Worm (Caenorhabditis elegans) whole organism, young adult: ENCODE data around the gene srv-16.
"Not testable (repeated sequence)": the region's sequence is repeated elsewhere in the genome, so short reads cannot be mapped to it uniquely, and the experiment has no call there.

Source experiments
- D2030.7 ChIP-seq: fragments of 200-800 bp; sonication (Bioruptor generic); IDR thresholded peaks from 2 replicates; pipeline ENCODE4 v1.3.6; 2022; ENCODE audit warnings: missing genetic modification reagents, missing genetic modification characterization, missing compliant biosample characterization
- F33H1.4 ChIP-seq: fragments of 200-800 bp; sonication (Bioruptor generic); IDR thresholded peaks from 2 replicates; pipeline ENCODE4 v1.3.6; 2022; ENCODE audit warnings: missing genetic modification reagents, missing genetic modification characterization, missing compliant biosample characterization
- K11D2.4 ChIP-seq: fragments of 200-800 bp; sonication (Bioruptor generic); IDR thresholded peaks from 2 replicates; pipeline ENCODE4 v1.3.6; 2022; ENCODE audit warnings: missing genetic modification reagents, missing genetic modification characterization, missing compliant biosample characterization
- T07F8.4 ChIP-seq: sonication (generic microtip); optimal IDR thresholded peaks from 2 replicates; lab custom pipeline; 2016; ENCODE audit warnings: mild to moderate bottlenecking, missing genetic modification characterization, moderate library complexity, missing compliant biosample characterization
- Y53F4B.3 ChIP-seq: fragments of 200-800 bp; sonication (Bioruptor generic); IDR thresholded peaks from 2 replicates; pipeline ENCODE4 v1.3.6; 2022; ENCODE audit warnings: missing genetic modification reagents, missing genetic modification characterization, missing compliant biosample characterization
- Y53G8AR.9 ChIP-seq: fragments of 200-800 bp; sonication (Bioruptor generic); conservative IDR thresholded peaks from 2 replicates; pipeline ENCODE4 v1.3.6; 2022; ENCODE audit warnings: missing genetic modification reagents, missing genetic modification characterization, missing compliant biosample characterization
- Y56A3A.18 ChIP-seq: fragments of 200-800 bp; sonication (Bioruptor generic); IDR thresholded peaks from 2 replicates; pipeline ENCODE4 v1.3.6; 2022; ENCODE audit warnings: missing genetic modification reagents, missing genetic modification characterization, missing compliant biosample characterization
- Y95B8A.8 ChIP-seq: fragments of 200-800 bp; sonication (Bioruptor generic); IDR thresholded peaks from 2 replicates; pipeline ENCODE4 v1.3.6; 2022; ENCODE audit warnings: missing genetic modification reagents, missing genetic modification characterization, missing compliant biosample characterization
- ZK185.1 ChIP-seq: sonication (generic microtip); optimal IDR thresholded peaks from 2 replicates; lab custom pipeline; 2016; ENCODE audit warnings: mild to moderate bottlenecking, missing genetic modification characterization, missing compliant biosample characterization; ENCODE audit not compliant: poor library complexity, severe bottlenecking
- ama-1 ChIP-seq, 3 experiments: fragments of 150-350 bp in 1 of 3; sonication (generic microtip) in 2 of 3; optimal IDR thresholded peaks; 2 replicates each; lab custom pipeline; 2014 to 2018; ENCODE audit warnings: missing biosample characterization in 2 of 3, missing genetic modification characterization in 2 of 3, missing genetic modification reagents in 2 of 3
- aptf-3 ChIP-seq: fragments of 200-800 bp; sonication (Bioruptor generic); IDR thresholded peaks from 2 replicates; pipeline ENCODE4 v1.3.6; 2022; ENCODE audit warnings: missing genetic modification characterization, missing compliant biosample characterization
- atf-7 ChIP-seq: sonication (generic microtip); optimal IDR thresholded peaks from 2 replicates; lab custom pipeline; 2017; ENCODE audit warnings: mild to moderate bottlenecking, missing genetic modification characterization, missing compliant biosample characterization
- attf-5 ChIP-seq: fragments of 200-800 bp; sonication (Bioruptor generic); optimal IDR thresholded peaks from 2 replicates; lab custom pipeline; 2018; ENCODE audit warnings: mild to moderate bottlenecking, missing genetic modification characterization, missing compliant biosample characterization
- attf-6 ChIP-seq: fragments of 200-800 bp; sonication (Bioruptor generic); IDR thresholded peaks from 2 replicates; pipeline ENCODE4 v1.3.6; 2022; ENCODE audit warnings: missing genetic modification reagents, missing genetic modification characterization, missing compliant biosample characterization
- bed-1 ChIP-seq: fragments of 200-800 bp; sonication (Bioruptor generic); IDR thresholded peaks from 2 replicates; pipeline ENCODE4 v1.3.6; 2022; ENCODE audit warnings: missing genetic modification reagents, missing genetic modification characterization, missing compliant biosample characterization
- cebp-2 ChIP-seq: fragments of 200-800 bp; sonication (Bioruptor generic); IDR thresholded peaks from 2 replicates; pipeline ENCODE4 v1.3.6; 2022; ENCODE audit warnings: missing genetic modification characterization, missing compliant biosample characterization
- ceh-100 ChIP-seq: fragments of 200-800 bp; sonication (Bioruptor generic); IDR thresholded peaks from 2 replicates; pipeline ENCODE4 v1.3.6; 2022; ENCODE audit warnings: missing genetic modification reagents, missing genetic modification characterization, missing compliant biosample characterization
- ceh-40 ChIP-seq: fragments of 200-800 bp; sonication (Bioruptor generic); IDR thresholded peaks from 2 replicates; pipeline ENCODE4 v1.3.6; 2022; ENCODE audit warnings: missing genetic modification characterization, missing compliant biosample characterization
- ceh-58 ChIP-seq: fragments of 200-800 bp; sonication (Bioruptor generic); IDR thresholded peaks from 2 replicates; pipeline ENCODE4 v1.3.6; 2022; ENCODE audit warnings: missing genetic modification characterization, missing compliant biosample characterization
- ceh-91 ChIP-seq: fragments of 200-800 bp; sonication (Bioruptor generic); IDR thresholded peaks from 2 replicates; pipeline ENCODE4 v1.3.6; 2022; ENCODE audit warnings: missing genetic modification reagents, missing genetic modification characterization, missing compliant biosample characterization
- dox-1 ChIP-seq: fragments of 200-800 bp; sonication (Bioruptor generic); IDR thresholded peaks from 2 replicates; pipeline ENCODE4 v1.3.6; 2022; ENCODE audit warnings: missing genetic modification reagents, missing genetic modification characterization, missing compliant biosample characterization
- egl-44 ChIP-seq: fragments of 200-800 bp; sonication (Bioruptor generic); IDR thresholded peaks from 2 replicates; pipeline ENCODE4 v1.3.6; 2022; ENCODE audit warnings: missing genetic modification reagents, missing genetic modification characterization, missing compliant biosample characterization
- ekl-4 ChIP-seq: fragments of 200-800 bp; sonication (Bioruptor generic); IDR thresholded peaks from 2 replicates; pipeline ENCODE4 v1.3.6; 2022; ENCODE audit warnings: missing genetic modification reagents, missing genetic modification characterization, missing compliant biosample characterization
- ets-4 ChIP-seq: fragments of 200-800 bp; sonication (Bioruptor generic); optimal IDR thresholded peaks from 2 replicates; lab custom pipeline; 2018; ENCODE audit warnings: mild to moderate bottlenecking, missing genetic modification characterization, missing compliant biosample characterization
- fkh-3 ChIP-seq: sonication (generic microtip); optimal IDR thresholded peaks from 2 replicates; lab custom pipeline; 2016; ENCODE audit warnings: mild to moderate bottlenecking, missing genetic modification characterization, missing compliant biosample characterization
- him-1 ChIP-seq: sonication (generic microtip); optimal IDR thresholded peaks from 2 replicates; lab custom pipeline; 2016; ENCODE audit warnings: missing genotype, missing genetic modification reagents, missing genetic modification characterization, missing compliant biosample characterization
- hmg-20 ChIP-seq: fragments of 200-800 bp; sonication (Bioruptor generic); IDR thresholded peaks from 2 replicates; pipeline ENCODE4 v1.3.6; 2022; ENCODE audit warnings: missing genetic modification reagents, missing genetic modification characterization, missing compliant biosample characterization
- hsf-1 ChIP-seq: fragments of 200-800 bp; sonication (Bioruptor generic); IDR thresholded peaks from 2 replicates; pipeline ENCODE4 v1.3.6; 2022; ENCODE audit warnings: missing genetic modification reagents, missing genetic modification characterization, missing compliant biosample characterization
- lin-26 ChIP-seq: fragments of 200-800 bp; sonication (Bioruptor generic); IDR thresholded peaks from 2 replicates; pipeline ENCODE4 v1.3.6; 2022; ENCODE audit warnings: missing genetic modification reagents, missing genetic modification characterization, missing compliant biosample characterization
- madf-10 ChIP-seq: sonication (generic microtip); optimal IDR thresholded peaks from 2 replicates; lab custom pipeline; 2016; ENCODE audit warnings: mild to moderate bottlenecking, missing genetic modification characterization, missing compliant biosample characterization
- madf-3 ChIP-seq: fragments of 200-800 bp; sonication (Bioruptor generic); IDR thresholded peaks from 2 replicates; pipeline ENCODE4 v1.3.6; 2022; ENCODE audit warnings: missing genetic modification reagents, missing genetic modification characterization, missing compliant biosample characterization
- mcd-1 ChIP-seq: fragments of 200-800 bp; sonication (Bioruptor generic); IDR thresholded peaks from 2 replicates; pipeline ENCODE4 v1.3.6; 2022; ENCODE audit warnings: missing genetic modification reagents, missing genetic modification characterization, missing compliant biosample characterization
- mes-4 ChIP-seq: sonication (generic microtip); optimal IDR thresholded peaks from 2 replicates; lab custom pipeline; 2016; ENCODE audit warnings: missing genotype, missing genetic modification characterization, missing compliant biosample characterization
- nhr-80 ChIP-seq: sonication (generic microtip); optimal IDR thresholded peaks from 2 replicates; lab custom pipeline; 2016; ENCODE audit warnings: missing genetic modification characterization, missing compliant biosample characterization
- pbrm-1 ChIP-seq: fragments of 200-800 bp; sonication (Bioruptor generic); IDR thresholded peaks from 2 replicates; pipeline ENCODE4 v1.3.6; 2022; ENCODE audit warnings: missing genetic modification reagents, missing genetic modification characterization, missing compliant biosample characterization
- repo-1 ChIP-seq: sonication (generic microtip); optimal IDR thresholded peaks from 2 replicates; lab custom pipeline; 2017; ENCODE audit warnings: mild to moderate bottlenecking, missing genetic modification characterization, missing compliant biosample characterization
- rpc-1 ChIP-seq, 2 experiments: fragments of 150-350 bp in 1 of 2; sonication (generic microtip) in 1 of 2; optimal IDR thresholded peaks; 2 replicates each; lab custom pipeline; 2014 to 2018; ENCODE audit warnings: missing biosample characterization in 1 of 2, missing genetic modification characterization in 1 of 2, missing genetic modification reagents in 1 of 2, missing genotype in 1 of 2
- snpc-3.4 ChIP-seq: sonication (generic microtip); optimal IDR thresholded peaks from 2 replicates; lab custom pipeline; 2017; ENCODE audit warnings: missing genetic modification characterization, mild to moderate bottlenecking, missing compliant biosample characterization, antibody characterized with exemption, moderate library complexity, missing genotype, missing genetic modification reagents
- snpc-4 ChIP-seq, 5 experiments: fragments of 150-350 bp in 1 of 5; sonication (generic microtip) in 4 of 5; optimal IDR thresholded peaks; 2 replicates each; lab custom pipeline; 2014 to 2018; ENCODE audit warnings: missing genetic modification characterization in 5 of 5, missing biosample characterization in 3 of 5, antibody characterized with exemption in 2 of 5, mild to moderate bottlenecking in 2 of 5, missing compliant biosample characterization in 2 of 5, missing genotype in 2 of 5, moderate library complexity in 2 of 5, missing genetic modification reagents in 1 of 5
- tlf-1 ChIP-seq: fragments of 200-800 bp; sonication (Bioruptor generic); optimal IDR thresholded peaks from 2 replicates; lab custom pipeline; 2018; ENCODE audit warnings: mild to moderate bottlenecking, missing genetic modification characterization, missing compliant biosample characterization
- zfh-2 ChIP-seq: fragments of 200-800 bp; sonication (Bioruptor generic); conservative IDR thresholded peaks from 2 replicates; pipeline ENCODE4 v1.3.6; 2022; ENCODE audit warnings: missing genetic modification reagents, missing genetic modification characterization, missing compliant biosample characterization

srv-16 gene

DNA sequence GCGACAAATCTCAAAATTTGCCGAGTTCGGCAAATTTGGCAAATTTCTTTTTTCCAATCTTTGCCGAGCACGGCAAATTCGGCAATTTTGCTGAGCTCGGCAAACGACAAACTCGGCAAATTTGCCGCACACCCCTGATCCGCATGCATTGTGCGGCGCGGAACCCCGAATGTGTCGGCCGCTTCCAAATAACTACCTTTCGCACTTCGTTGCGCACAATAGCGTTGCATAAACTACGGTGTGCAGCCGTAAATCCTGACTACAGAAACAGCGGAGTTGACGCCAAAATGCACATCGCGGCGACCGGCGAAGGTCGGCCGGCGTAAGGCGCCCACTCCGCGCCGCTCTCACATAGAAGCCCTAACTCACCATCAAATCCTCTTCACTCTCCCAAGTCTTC lies 4.8 kb upstream of the srv-16 start:
- TF ChIP-seq snpc-3.4 (tag; lab: Kevin White, UChicago) (no peak), zfh-2 (GFP tag; lab: Robert Waterston, UW) (peak; percentile 36; the same call in 1 of the 2 replicates), mes-4 (tag; lab: Kevin White, UChicago) (no peak), attf-6 (GFP tag; lab: Robert Waterston, UW) (peak; percentile 52; the same call in 1 of the 2 replicates), dox-1 (0 out of 2 replicates have a peak, but pooled peaks have one; percentile 23), snpc-4 (GFP tag; optimal IDR thresholded peaks at IDR 0.05; lab: Kevin White, UChicago) (no peak), snpc-4 (tag; optimal IDR thresholded peaks at IDR 0.05; lab: Kevin White, UChicago) (peak in 1 of 4 experiments; percentile 88)

DNA sequence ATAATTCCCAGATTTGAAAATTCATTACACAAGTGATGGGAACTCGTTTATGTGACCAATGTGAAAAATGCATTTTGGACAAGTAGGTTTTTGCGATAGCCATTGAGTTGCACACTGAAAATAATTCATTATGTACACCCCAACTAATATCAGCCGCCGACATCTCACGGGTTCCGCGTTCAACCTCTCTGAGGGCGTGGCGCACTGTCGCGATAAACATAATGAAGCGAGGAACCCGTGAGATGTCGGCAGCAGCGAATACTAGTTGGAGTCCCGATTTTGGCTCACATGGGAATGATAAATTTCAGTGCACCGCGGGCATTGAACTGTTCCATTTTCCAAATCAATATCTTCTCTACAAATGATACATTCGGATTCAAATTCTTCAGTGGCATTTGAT lies 3.4 kb upstream of the srv-16 start:
- no peak for TF ChIP-seq snpc-4 (GFP tag; optimal IDR thresholded peaks at IDR 0.05; lab: Kevin White, UChicago)
- TF ChIP-seq snpc-4 (tag; optimal IDR thresholded peaks at IDR 0.05; lab: Kevin White, UChicago) = peak in 1 of 4 experiments; percentile 81
- no peak for TF ChIP-seq K11D2.4 (GFP tag; lab: Robert Waterston, UW)

DNA sequence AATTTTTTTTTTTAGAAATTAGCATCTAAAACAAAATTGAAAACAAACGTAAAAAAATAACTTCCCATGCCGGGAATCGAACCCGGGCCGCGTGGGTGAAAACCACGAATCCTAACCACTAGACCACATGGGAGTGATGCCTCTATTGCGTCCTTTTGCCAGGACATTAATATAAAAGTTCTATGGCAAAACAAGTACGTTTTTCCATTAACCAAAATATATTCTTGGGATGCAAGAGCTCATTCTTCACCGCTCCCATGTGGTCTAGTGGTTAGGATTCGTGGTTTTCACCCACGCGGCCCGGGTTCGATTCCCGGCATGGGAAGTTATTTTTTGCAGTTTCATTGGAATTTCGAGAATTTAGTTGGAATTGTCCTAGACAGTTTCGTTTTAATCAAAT lies 614 bp downstream of the srv-16 start:
- TF ChIP-seq madf-10 (tag; lab: Kevin White, UChicago) (peak; percentile 59), atf-7 (tag; lab: Kevin White, UChicago) (peak; percentile 41), tlf-1 (GFP tag; lab: Kevin White, UChicago) (peak; percentile 11), dox-1 (peak; percentile 76), Y56A3A.18 (GFP tag; lab: Robert Waterston, UW) (peak; percentile 87), hmg-20 (peak; percentile 71; the same call in 1 of the 2 replicates), ceh-91 (GFP tag; lab: Robert Waterston, UW) (peak; percentile 17; the same call in 1 of the 2 replicates), rpc-1 (optimal IDR thresholded peaks at IDR 0.05; lab: Kevin White, UChicago) (peak; percentile 76), rpc-1 (tag; optimal IDR thresholded peaks at IDR 0.05; lab: Kevin White, UChicago) (peak; percentile 86), ceh-58 (GFP tag; lab: Robert Waterston, UW) (0 out of 2 replicates have a peak, but pooled peaks have one; percentile 4), repo-1 (tag; lab: Kevin White, UChicago) (peak; percentile 27), snpc-3.4 (tag; lab: Kevin White, UChicago) (peak; percentile 49), madf-3 (GFP tag; lab: Robert Waterston, UW) (peak; percentile 75; the same call in 1 of the 2 replicates), attf-5 (GFP tag; lab: Kevin White, UChicago) (peak; percentile 11), bed-1 (GFP tag; lab: Robert Waterston, UW) (0 out of 2 replicates have a peak, but pooled peaks have one; percentile 57), ZK185.1 (tag; lab: Kevin White, UChicago) (peak; percentile 62), D2030.7 (GFP tag; lab: Robert Waterston, UW) (peak; percentile 65; the same call in 1 of the 2 replicates), ama-1 (GFP tag; optimal IDR thresholded peaks at IDR 0.05; lab: Kevin White, UChicago) (peak in 1 of 2 experiments; percentile 46), aptf-3 (peak; percentile 46; the same call in 1 of the 2 replicates), fkh-3 (tag; lab: Kevin White, UChicago) (peak; percentile 35), F33H1.4 (GFP tag; lab: Robert Waterston, UW) (0 out of 2 replicates have a peak, but pooled peaks have one; percentile 7), ceh-100 (GFP tag; lab: Robert Waterston, UW) (peak; percentile 49; the same call in 1 of the 2 replicates), T07F8.4 (tag; lab: Kevin White, UChicago) (peak; percentile 63), him-1 (peak; percentile 65), pbrm-1 (GFP tag; lab: Robert Waterston, UW) (peak; percentile 76), cebp-2 (GFP tag; lab: Robert Waterston, UW) (0 out of 2 replicates have a peak, but pooled peaks have one; percentile 70), Y95B8A.8 (GFP tag; lab: Robert Waterston, UW) (0 out of 2 replicates have a peak, but pooled peaks have one; percentile 30), egl-44 (0 out of 2 replicates have a peak, but pooled peaks have one; percentile 59), K11D2.4 (GFP tag; lab: Robert Waterston, UW) (0 out of 2 replicates have a peak, but pooled peaks have one; percentile 26), hsf-1 (GFP tag; lab: Robert Waterston, UW) (peak; percentile 88), lin-26 (GFP tag; lab: Robert Waterston, UW) (peak; percentile 90), ets-4 (GFP tag; lab: Kevin White, UChicago) (peak; percentile 37), ekl-4 (peak; percentile 65; the same call in 1 of the 2 replicates), Y53F4B.3 (peak; percentile 79), Y53G8AR.9 (GFP tag; lab: Robert Waterston, UW) (0 out of 2 replicates have a peak, but pooled peaks have one; percentile 23), mcd-1 (peak; percentile 34; the same call in 1 of the 2 replicates), nhr-80 (tag; lab: Kevin White, UChicago) (peak; percentile 16), ceh-40 (GFP tag; lab: Robert Waterston, UW) (peak; percentile 54; the same call in 1 of the 2 replicates)
- TF ChIP-seq ama-1 (optimal IDR thresholded peaks at IDR 0.05; lab: Kevin White, UChicago) = not testable (repeated sequence)
